Fruit fly (Drosophila melanogaster): ENCODE results near the gene CG6149.

DNA sequence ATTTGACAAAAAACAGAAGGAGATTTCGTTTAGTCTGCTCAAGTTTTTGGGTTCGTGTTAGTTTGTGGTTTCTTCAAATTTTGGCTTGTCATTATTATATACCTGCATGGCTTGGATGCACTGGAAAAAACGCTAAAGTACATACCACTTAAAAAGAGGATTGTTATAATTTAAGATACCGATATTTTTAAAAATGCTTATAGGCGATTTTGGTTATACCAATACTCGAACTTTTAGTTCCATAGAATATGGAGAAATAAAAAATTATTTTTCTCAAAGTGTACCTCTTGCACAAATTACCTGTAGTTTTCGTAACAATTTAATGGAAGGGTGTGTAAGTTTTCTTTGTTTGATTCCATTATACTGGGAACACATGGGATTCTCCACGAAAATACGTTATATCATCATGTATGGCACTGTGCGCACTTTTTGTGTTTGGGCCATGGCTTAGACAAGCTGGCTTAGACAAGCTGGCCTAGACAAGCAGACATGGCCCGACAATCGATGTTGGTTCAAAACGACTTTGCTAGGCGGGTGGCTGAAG is 30.2 kb upstream of the CG6149 start, which contains the start of gene Fum3:
- TF ChIP-seq EcR (GFP tag; optimal IDR thresholded peaks at IDR 0.05): no peak
- no peak for TF ChIP-seq gl (tag; optimal IDR thresholded peaks at IDR 0.05)
- TF ChIP-seq CG8301 (tag; optimal IDR thresholded peaks at IDR 0.05): no peak
- no peak for TF ChIP-seq rn (GFP tag; IDR thresholded peaks at IDR 0.05)
- TF ChIP-seq CG15710 (tag; optimal IDR thresholded peaks at IDR 0.05): no peak
- TF ChIP-seq Snoo (tag; optimal IDR thresholded peaks at IDR 0.05): no peak
- TF ChIP-seq CG32121 (GFP tag; IDR thresholded peaks at IDR 0.05): no peak

Data from whole organism, pupa.